Worm (Caenorhabditis elegans): ENCODE measurements around the gene tdo-2.

DNA sequence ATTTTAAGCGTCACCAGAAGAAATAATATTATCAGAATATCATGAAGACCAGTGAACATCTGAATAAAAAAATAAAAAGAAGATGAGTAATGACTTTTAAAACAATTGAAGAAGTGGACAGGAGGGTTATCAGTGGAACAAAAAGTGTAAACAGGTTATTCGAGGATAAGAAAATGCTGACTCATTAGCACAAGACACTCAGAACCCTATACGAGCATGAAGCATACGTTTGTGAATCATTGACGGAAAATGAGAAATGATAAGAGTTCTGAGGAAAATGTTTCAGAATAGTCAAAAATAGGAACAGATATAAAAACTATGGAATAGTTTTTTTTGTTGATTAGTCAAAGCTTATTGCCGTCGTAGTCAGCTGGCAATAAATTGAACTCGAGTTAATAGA lies 13.1 kb upstream of the tdo-2 start, which contains the start of gene zmp-1:
- no peak for TF ChIP-seq W03F9.2 (tag; optimal IDR thresholded peaks at IDR 0.05)
- no peak for TF ChIP-seq him-1 (tag; optimal IDR thresholded peaks at IDR 0.05)

Data from whole organism, L4/young adult.